Worm (Caenorhabditis elegans) whole organism, young adult: ENCODE results near the gene C07D8.5.

Experiments used
- B0019.2 ChIP-seq: fragments of 200-800 bp; sonication (Bioruptor generic); conservative IDR thresholded peaks from 2 replicates; pipeline ENCODE4 v1.3.6; 2022; ENCODE audit warnings: missing genetic modification reagents, missing genetic modification characterization, missing compliant biosample characterization
- B0336.3 ChIP-seq: fragments of 200-800 bp; sonication (Bioruptor generic); IDR thresholded peaks from 2 replicates; pipeline ENCODE4 v1.3.6; 2022; ENCODE audit warnings: missing genetic modification characterization, missing compliant biosample characterization
- C17E4.6 ChIP-seq: fragments of 200-800 bp; sonication (Bioruptor generic); IDR thresholded peaks from 2 replicates; pipeline ENCODE4 v1.3.6; 2022; ENCODE audit warnings: missing genetic modification reagents, missing genetic modification characterization, missing compliant biosample characterization
- F10E7.11 ChIP-seq: sonication (generic microtip); optimal IDR thresholded peaks from 2 replicates; lab custom pipeline; 2017; ENCODE audit warnings: mild to moderate bottlenecking, missing genetic modification characterization, moderate library complexity, missing compliant biosample characterization
- F22D6.2 ChIP-seq: sonication (generic microtip); optimal IDR thresholded peaks from 2 replicates; lab custom pipeline; 2016; ENCODE audit warnings: mild to moderate bottlenecking, missing genetic modification characterization, missing compliant biosample characterization
- F23B12.7 ChIP-seq: sonication (generic microtip); optimal IDR thresholded peaks from 2 replicates; lab custom pipeline; 2017; ENCODE audit warnings: missing genetic modification characterization, mild to moderate bottlenecking, missing compliant biosample characterization, antibody characterized with exemption, moderate library complexity; ENCODE audit not compliant: insufficient read depth
- Y53G8AR.9 ChIP-seq: fragments of 200-800 bp; sonication (Bioruptor generic); conservative IDR thresholded peaks from 2 replicates; pipeline ENCODE4 v1.3.6; 2022; ENCODE audit warnings: missing genetic modification reagents, missing genetic modification characterization, missing compliant biosample characterization
- Y95B8A.8 ChIP-seq: fragments of 200-800 bp; sonication (Bioruptor generic); IDR thresholded peaks from 2 replicates; pipeline ENCODE4 v1.3.6; 2022; ENCODE audit warnings: missing genetic modification reagents, missing genetic modification characterization, missing compliant biosample characterization
- atf-7 ChIP-seq: sonication (generic microtip); optimal IDR thresholded peaks from 2 replicates; lab custom pipeline; 2017; ENCODE audit warnings: mild to moderate bottlenecking, missing genetic modification characterization, missing compliant biosample characterization
- athp-1 ChIP-seq: sonication (generic microtip); optimal IDR thresholded peaks from 2 replicates; lab custom pipeline; 2017; ENCODE audit warnings: mild to moderate bottlenecking, missing genetic modification characterization, missing compliant biosample characterization
- attf-3 ChIP-seq: fragments of 200-800 bp; sonication (Bioruptor generic); conservative IDR thresholded peaks from 2 replicates; pipeline ENCODE4 v1.3.6; 2022; ENCODE audit warnings: missing genetic modification reagents, missing genetic modification characterization, missing compliant biosample characterization
- bed-1 ChIP-seq: fragments of 200-800 bp; sonication (Bioruptor generic); IDR thresholded peaks from 2 replicates; pipeline ENCODE4 v1.3.6; 2022; ENCODE audit warnings: missing genetic modification reagents, missing genetic modification characterization, missing compliant biosample characterization
- ccch-3 ChIP-seq: fragments of 200-800 bp; sonication (Bioruptor generic); optimal IDR thresholded peaks from 2 replicates; lab custom pipeline; 2018; ENCODE audit warnings: mild to moderate bottlenecking, missing genetic modification characterization, missing compliant biosample characterization
- cebp-1 ChIP-seq, 2 experiments: fragments of 200-800 bp in 1 of 2; sonication (Bioruptor generic) in 1 of 2; sonication (generic microtip) in 1 of 2; IDR thresholded peaks in 1 of 2; optimal IDR thresholded peaks in 1 of 2; 2 replicates each; pipeline versions ENCODE4 v1.3.6 to Lab custom; 2017 to 2022; ENCODE audit warnings: missing compliant biosample characterization in 2 of 2, missing genetic modification characterization in 2 of 2, mild to moderate bottlenecking in 1 of 2, missing genetic modification reagents in 1 of 2, moderate library complexity in 1 of 2
- ceh-58 ChIP-seq: fragments of 200-800 bp; sonication (Bioruptor generic); IDR thresholded peaks from 2 replicates; pipeline ENCODE4 v1.3.6; 2022; ENCODE audit warnings: missing genetic modification characterization, missing compliant biosample characterization
- dpl-1 ChIP-seq: fragments of 150-350 bp; optimal IDR thresholded peaks from 2 replicates; lab custom pipeline; 2014; ENCODE audit warnings: missing biosample characterization, missing genetic modification reagents, missing genetic modification characterization
- efl-1 ChIP-seq: fragments of 150-350 bp; optimal IDR thresholded peaks from 2 replicates; lab custom pipeline; 2014; ENCODE audit warnings: missing biosample characterization, missing genetic modification reagents, missing genetic modification characterization
- ekl-4 ChIP-seq: fragments of 200-800 bp; sonication (Bioruptor generic); IDR thresholded peaks from 2 replicates; pipeline ENCODE4 v1.3.6; 2022; ENCODE audit warnings: missing genetic modification reagents, missing genetic modification characterization, missing compliant biosample characterization
- fkh-3 ChIP-seq: sonication (generic microtip); optimal IDR thresholded peaks from 2 replicates; lab custom pipeline; 2016; ENCODE audit warnings: mild to moderate bottlenecking, missing genetic modification characterization, missing compliant biosample characterization
- let-526 ChIP-seq: fragments of 200-800 bp; sonication (Bioruptor generic); IDR thresholded peaks from 2 replicates; pipeline ENCODE4 v1.3.6; 2022; ENCODE audit warnings: missing genetic modification reagents, missing genetic modification characterization, missing compliant biosample characterization
- let-607 ChIP-seq, 2 experiments: fragments of 200-800 bp in 1 of 2; sonication (Bioruptor generic) in 1 of 2; sonication (generic microtip) in 1 of 2; optimal IDR thresholded peaks; 2 replicates each; lab custom pipeline; 2016 to 2018; ENCODE audit warnings: mild to moderate bottlenecking in 2 of 2, missing compliant biosample characterization in 2 of 2, missing genetic modification characterization in 2 of 2, moderate library complexity in 2 of 2, missing genotype in 1 of 2
- lin-26 ChIP-seq: fragments of 200-800 bp; sonication (Bioruptor generic); IDR thresholded peaks from 2 replicates; pipeline ENCODE4 v1.3.6; 2022; ENCODE audit warnings: missing genetic modification reagents, missing genetic modification characterization, missing compliant biosample characterization
- lin-40 ChIP-seq: sonication (generic microtip); optimal IDR thresholded peaks from 2 replicates; lab custom pipeline; 2016; ENCODE audit warnings: missing genetic modification characterization, mild to moderate bottlenecking, missing compliant biosample characterization, missing genotype, missing genetic modification reagents
- lin-54 ChIP-seq: fragments of 200-800 bp; sonication (Bioruptor generic); optimal IDR thresholded peaks from 2 replicates; lab custom pipeline; 2018; ENCODE audit warnings: mild to moderate bottlenecking, missing genetic modification characterization, missing compliant biosample characterization
- lir-1 ChIP-seq: fragments of 200-800 bp; sonication (Bioruptor generic); conservative IDR thresholded peaks from 2 replicates; pipeline ENCODE4 v1.3.6; 2022; ENCODE audit warnings: missing genetic modification reagents, missing genetic modification characterization, missing compliant biosample characterization
- madf-8 ChIP-seq: fragments of 200-800 bp; sonication (Bioruptor generic); conservative IDR thresholded peaks from 2 replicates; pipeline ENCODE4 v1.3.6; 2022; ENCODE audit warnings: missing genetic modification reagents, missing genetic modification characterization, missing compliant biosample characterization
- mcd-1 ChIP-seq: fragments of 200-800 bp; sonication (Bioruptor generic); IDR thresholded peaks from 2 replicates; pipeline ENCODE4 v1.3.6; 2022; ENCODE audit warnings: missing genetic modification reagents, missing genetic modification characterization, missing compliant biosample characterization
- mes-4 ChIP-seq: sonication (generic microtip); optimal IDR thresholded peaks from 2 replicates; lab custom pipeline; 2016; ENCODE audit warnings: missing genotype, missing genetic modification characterization, missing compliant biosample characterization
- mxl-1 ChIP-seq: sonication (generic microtip); optimal IDR thresholded peaks from 2 replicates; lab custom pipeline; 2016; ENCODE audit warnings: missing genetic modification characterization, missing compliant biosample characterization
- nfya-1 ChIP-seq: sonication (generic microtip); optimal IDR thresholded peaks from 2 replicates; lab custom pipeline; 2017; ENCODE audit warnings: antibody characterized with exemption, missing compliant biosample characterization, missing genetic modification characterization, borderline replicate concordance; ENCODE audit not compliant: insufficient read depth
- nfya-2 ChIP-seq: fragments of 200-800 bp; sonication (Bioruptor generic); IDR thresholded peaks from 2 replicates; pipeline ENCODE4 v1.3.6; 2022; ENCODE audit warnings: missing genetic modification reagents, missing genetic modification characterization, missing compliant biosample characterization
- nhr-179 ChIP-seq: sonication (generic microtip); optimal IDR thresholded peaks from 2 replicates; lab custom pipeline; 2016; ENCODE audit warnings: mild to moderate bottlenecking, missing genetic modification characterization, missing compliant biosample characterization
- pbrm-1 ChIP-seq: fragments of 200-800 bp; sonication (Bioruptor generic); IDR thresholded peaks from 2 replicates; pipeline ENCODE4 v1.3.6; 2022; ENCODE audit warnings: missing genetic modification reagents, missing genetic modification characterization, missing compliant biosample characterization
- pha-4 ChIP-seq: fragments of 150-350 bp; sonication (generic microtip); optimal IDR thresholded peaks from 2 replicates; lab custom pipeline; 2014; ENCODE audit warnings: missing biosample characterization, missing genetic modification reagents, missing genetic modification characterization
- repo-1 ChIP-seq: sonication (generic microtip); optimal IDR thresholded peaks from 2 replicates; lab custom pipeline; 2017; ENCODE audit warnings: mild to moderate bottlenecking, missing genetic modification characterization, missing compliant biosample characterization
- sdz-38 ChIP-seq: sonication (generic microtip); optimal IDR thresholded peaks from 2 replicates; lab custom pipeline; 2016; ENCODE audit warnings: missing genotype, missing genetic modification characterization, missing compliant biosample characterization
- sea-2 ChIP-seq: fragments of 200-800 bp; sonication (Bioruptor generic); IDR thresholded peaks from 2 replicates; pipeline ENCODE4 v1.3.6; 2022; ENCODE audit warnings: missing genetic modification characterization, missing compliant biosample characterization
- sptf-2 ChIP-seq: fragments of 200-800 bp; sonication (Bioruptor generic); optimal IDR thresholded peaks from 2 replicates; lab custom pipeline; 2018; ENCODE audit warnings: mild to moderate bottlenecking, missing genetic modification characterization, missing compliant biosample characterization
- tbx-9 ChIP-seq: sonication (generic microtip); optimal IDR thresholded peaks from 2 replicates; lab custom pipeline; 2016; ENCODE audit warnings: borderline replicate concordance, missing genetic modification characterization, inconsistent platforms, missing compliant biosample characterization
- unc-130 ChIP-seq: sonication (generic microtip); optimal IDR thresholded peaks from 2 replicates; lab custom pipeline; 2016; ENCODE audit warnings: missing genetic modification reagents, missing genetic modification characterization, missing compliant biosample characterization
- xnd-1 ChIP-seq: sonication (generic microtip); optimal IDR thresholded peaks from 2 replicates; lab custom pipeline; 2016; ENCODE audit warnings: missing genotype, missing genetic modification reagents, missing genetic modification characterization, missing compliant biosample characterization
- ztf-18 ChIP-seq: sonication (generic microtip); optimal IDR thresholded peaks from 2 replicates; lab custom pipeline; 2016; ENCODE audit warnings: missing genotype, mild to moderate bottlenecking, missing genetic modification characterization, missing compliant biosample characterization

The C07D8.5 gene

ce11 chrX:7323604-7324003 is 20.2 kb upstream of the C07D8.5 start (continued):
- peak in 1 of 2 experiments; percentile 8 for TF ChIP-seq let-607 (tag; optimal IDR thresholded peaks at IDR 0.05; lab: Kevin White, UChicago)
- TF ChIP-seq bed-1 (GFP tag; lab: Robert Waterston, UW): 0 out of 2 replicates have a peak, but pooled peaks have one; percentile 69
- TF ChIP-seq C17E4.6 (GFP tag; lab: Robert Waterston, UW): no peak
- TF ChIP-seq nfya-1 (tag; lab: Kevin White, UChicago): no peak
- no peak for TF ChIP-seq cebp-1 (GFP tag; IDR thresholded peaks at IDR 0.05; lab: Robert Waterston, UW)
- peak; percentile 59 for TF ChIP-seq cebp-1 (tag; optimal IDR thresholded peaks at IDR 0.05; lab: Kevin White, UChicago)
- peak; percentile 40 for TF ChIP-seq atf-7 (tag; lab: Kevin White, UChicago)
- TF ChIP-seq pha-4 (tag; lab: Kevin White, UChicago): no peak
- no peak for TF ChIP-seq xnd-1 (tag; lab: Kevin White, UChicago)
- TF ChIP-seq athp-1: peak; percentile 60
- peak; percentile 37; the same call in 1 of the 2 replicates for TF ChIP-seq ekl-4
- peak; percentile 40 for TF ChIP-seq lin-40 (tag; lab: Kevin White, UChicago)
- no peak for TF ChIP-seq madf-8
- no peak for TF ChIP-seq mes-4 (tag; lab: Kevin White, UChicago)
- no peak for TF ChIP-seq ceh-58 (GFP tag; lab: Robert Waterston, UW)
- peak; percentile 78 for TF ChIP-seq pbrm-1
- TF ChIP-seq tbx-9 (tag; lab: Kevin White, UChicago): no peak
- TF ChIP-seq B0336.3: 0 out of 2 replicates have a peak, but pooled peaks have one; percentile 20
- TF ChIP-seq attf-3: no peak
- no peak for TF ChIP-seq B0019.2 (GFP tag; lab: Robert Waterston, UW)
- TF ChIP-seq sptf-2 (GFP tag; lab: Kevin White, UChicago): peak; percentile 36
- peak; percentile 46 for TF ChIP-seq F23B12.7 (tag; lab: Kevin White, UChicago)
- TF ChIP-seq unc-130: no peak
- no peak for TF ChIP-seq efl-1 (GFP tag; lab: Kevin White, UChicago)
- no peak for TF ChIP-seq ccch-3 (GFP tag; lab: Kevin White, UChicago)
- TF ChIP-seq lir-1 (GFP tag; lab: Robert Waterston, UW): no peak
- TF ChIP-seq dpl-1 (GFP tag; lab: Kevin White, UChicago): no peak
- no peak for TF ChIP-seq Y53G8AR.9 (GFP tag; lab: Robert Waterston, UW)
- TF ChIP-seq fkh-3: peak; percentile 14
- no peak for TF ChIP-seq Y95B8A.8 (GFP tag; lab: Robert Waterston, UW)
- TF ChIP-seq mcd-1: no peak
- no peak for TF ChIP-seq sea-2 (GFP tag; lab: Robert Waterston, UW)
- no peak for TF ChIP-seq lin-54
- TF ChIP-seq nhr-179: peak; percentile 63
- TF ChIP-seq ztf-18 (tag; lab: Kevin White, UChicago): peak; percentile 61
- no peak for TF ChIP-seq repo-1 (tag; lab: Kevin White, UChicago)
- no peak for TF ChIP-seq F22D6.2 (tag; lab: Kevin White, UChicago)
- TF ChIP-seq nfya-2 (GFP tag; lab: Robert Waterston, UW): no peak
- TF ChIP-seq let-526 (GFP tag; lab: Robert Waterston, UW): no peak
- TF ChIP-seq lin-26: peak; percentile 88
- peak; percentile 66 for TF ChIP-seq mxl-1 (tag; lab: Kevin White, UChicago)
- TF ChIP-seq sdz-38 (tag; lab: Kevin White, UChicago): no peak
- no peak for TF ChIP-seq F10E7.11 (tag; lab: Kevin White, UChicago)
